Worm (Caenorhabditis elegans): Measurements from ENCODE around the gene spp-20.

DNA sequence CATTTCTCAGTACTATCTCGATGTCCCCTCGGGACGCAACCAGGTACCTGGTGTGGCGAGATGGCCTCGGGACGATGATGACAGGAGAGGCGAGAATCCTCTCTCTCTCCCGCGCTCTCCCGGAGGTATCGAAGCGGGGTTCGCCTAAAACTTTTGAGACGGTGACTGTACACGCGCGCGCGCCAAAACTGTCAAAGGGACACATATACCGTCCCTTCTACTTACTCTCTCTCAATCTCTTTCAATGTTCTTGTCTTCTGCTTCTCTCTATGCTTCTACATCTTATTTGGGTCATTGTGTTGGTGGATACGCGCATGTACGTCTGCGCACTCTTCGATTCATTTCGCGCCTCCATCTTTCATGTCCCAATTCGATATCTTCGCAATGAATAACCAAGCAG, 16.1 kb downstream of the spp-20 start:
- TF ChIP-seq nhr-11 (tag; optimal IDR thresholded peaks at IDR 0.05) (no peak), alr-1 (tag; optimal IDR thresholded peaks at IDR 0.05; ENCODE audit: borderline replicate concordance) (no peak), dsc-1 (tag; optimal IDR thresholded peaks at IDR 0.05) (no peak)

All from whole organism, L1 larva.